Worm (Caenorhabditis elegans): ENCODE results near the gene srsx-27.

- TF ChIP-seq tab-1 (GFP tag; IDR thresholded peaks at IDR 0.05) (no peak), flt-1 (GFP tag; IDR thresholded peaks at IDR 0.05) (no peak), ztf-29 (GFP tag; IDR thresholded peaks at IDR 0.05) (no peak), klf-2 (GFP tag; conservative IDR thresholded peaks at IDR 0.05) (no peak)
Observed at ce11 chrV:10123324-10123723, 26.5 kb upstream of the srsx-27 start, which contains the start of gene C08B6.6.
